Worm (Caenorhabditis elegans) whole organism, L4 larva: ENCODE data around the gene symk-1.

Experiments
- D1046.2 ChIP-seq: fragments of 200-800 bp; sonication (Bioruptor generic); IDR thresholded peaks from 2 replicates; pipeline ENCODE4 v1.3.6; 2022; ENCODE audit warnings: missing genetic modification characterization, missing compliant biosample characterization
- F10B5.3 ChIP-seq: sonication (generic microtip); optimal IDR thresholded peaks from 2 replicates; lab custom pipeline; 2016; ENCODE audit warnings: mild to moderate bottlenecking, missing genetic modification characterization, missing compliant biosample characterization
- F37D6.2 ChIP-seq: sonication (generic microtip); optimal IDR thresholded peaks from 2 replicates; lab custom pipeline; 2016; ENCODE audit warnings: mild to moderate bottlenecking, missing genetic modification characterization, missing compliant biosample characterization
- Y105C5A.15 ChIP-seq: fragments of 200-800 bp; sonication (Bioruptor generic); IDR thresholded peaks from 2 replicates; pipeline ENCODE4 v1.3.6; 2022; ENCODE audit warnings: missing genetic modification characterization, missing compliant biosample characterization
- aha-1 ChIP-seq: fragments of 150-350 bp; peaks from one replicate; lab custom pipeline; 2014; ENCODE audit warnings: missing biosample characterization, missing genetic modification characterization
- attf-4 ChIP-seq: sonication (generic microtip); optimal IDR thresholded peaks from 3 replicates; lab custom pipeline; 2017; ENCODE audit warnings: missing biosample characterization, missing genetic modification characterization
- ceh-20 ChIP-seq: fragments of 200-800 bp; sonication (Bioruptor generic); IDR thresholded peaks from 2 replicates; pipeline ENCODE4 v1.3.6; 2022; ENCODE audit warnings: missing genetic modification reagents, missing genetic modification characterization, missing compliant biosample characterization
- ceh-62 ChIP-seq: sonication (generic microtip); optimal IDR thresholded peaks from 2 replicates; lab custom pipeline; 2017; ENCODE audit warnings: missing biosample characterization, missing genetic modification characterization
- cey-2 ChIP-seq: sonication (generic microtip); optimal IDR thresholded peaks from 3 replicates; lab custom pipeline; 2017; ENCODE audit warnings: missing genetic modification characterization, mild to moderate bottlenecking, missing compliant biosample characterization, antibody characterized with exemption, borderline replicate concordance; ENCODE audit not compliant: insufficient read depth
- ctbp-1 ChIP-seq: fragments of 200-800 bp; sonication (Bioruptor generic); IDR thresholded peaks from 2 replicates; pipeline ENCODE4 v1.3.6; 2022; ENCODE audit warnings: missing genetic modification reagents, missing genetic modification characterization, missing compliant biosample characterization
- daf-16 ChIP-seq, 3 experiments: sonication (generic microtip); optimal IDR thresholded peaks; 2 replicates each; lab custom pipeline; 2016 to 2017; ENCODE audit warnings: missing genetic modification characterization in 3 of 3, missing genetic modification reagents in 3 of 3, mild to moderate bottlenecking in 2 of 3, missing compliant biosample characterization in 2 of 3, missing biosample characterization in 1 of 3, moderate library complexity in 1 of 3
- dmd-6 ChIP-seq: fragments of 200-800 bp; sonication (Bioruptor generic); IDR thresholded peaks from 2 replicates; pipeline ENCODE4 v1.3.6; 2022; ENCODE audit warnings: missing genetic modification reagents, missing genetic modification characterization, missing compliant biosample characterization
- dpl-1 ChIP-seq: fragments of 150-350 bp; optimal IDR thresholded peaks from 2 replicates; lab custom pipeline; 2014; ENCODE audit warnings: missing biosample characterization, missing genetic modification reagents, missing genetic modification characterization
- dve-1 ChIP-seq: sonication (generic microtip); optimal IDR thresholded peaks from 2 replicates; lab custom pipeline; 2017; ENCODE audit warnings: antibody characterized with exemption, mild to moderate bottlenecking, missing genetic modification characterization, missing compliant biosample characterization; ENCODE audit not compliant: insufficient read depth
- egl-43 ChIP-seq: fragments of 200-800 bp; sonication (Bioruptor generic); IDR thresholded peaks from 2 replicates; pipeline ENCODE4 v1.3.6; 2022; ENCODE audit warnings: missing genetic modification reagents, missing genetic modification characterization, missing compliant biosample characterization
- fkh-10 ChIP-seq: fragments of 150-350 bp; optimal IDR thresholded peaks from 2 replicates; lab custom pipeline; 2014; ENCODE audit warnings: missing biosample characterization, missing genetic modification reagents, missing genetic modification characterization
- gei-8 ChIP-seq: fragments of 200-800 bp; sonication (Bioruptor generic); optimal IDR thresholded peaks from 2 replicates; lab custom pipeline; 2018; ENCODE audit warnings: mild to moderate bottlenecking, missing genetic modification characterization, missing compliant biosample characterization
- hlh-11 ChIP-seq: fragments of 200-800 bp; sonication (Bioruptor generic); optimal IDR thresholded peaks from 2 replicates; lab custom pipeline; 2018; ENCODE audit warnings: mild to moderate bottlenecking, missing genetic modification characterization, missing compliant biosample characterization
- jun-1 ChIP-seq: fragments of 150-350 bp; optimal IDR thresholded peaks from 2 replicates; lab custom pipeline; 2014; ENCODE audit warnings: missing biosample characterization, missing genetic modification reagents, missing genetic modification characterization
- lim-7 ChIP-seq: fragments of 200-800 bp; sonication (Bioruptor generic); IDR thresholded peaks from 2 replicates; pipeline ENCODE4 v1.3.6; 2022; ENCODE audit warnings: missing genetic modification characterization, missing compliant biosample characterization
- lin-13 ChIP-seq: fragments of 150-350 bp; optimal IDR thresholded peaks from 2 replicates; lab custom pipeline; 2014; ENCODE audit warnings: missing biosample characterization, missing genetic modification reagents, missing genetic modification characterization
- lin-29 ChIP-seq: fragments of 200-800 bp; sonication (Bioruptor generic); IDR thresholded peaks from 2 replicates; pipeline ENCODE4 v1.3.6; 2022; ENCODE audit warnings: missing genetic modification reagents, missing genetic modification characterization, missing compliant biosample characterization
- lin-38 ChIP-seq: fragments of 200-800 bp; sonication (Bioruptor generic); IDR thresholded peaks from 2 replicates; pipeline ENCODE4 v1.3.6; 2022; ENCODE audit warnings: missing genetic modification reagents, missing genetic modification characterization, missing compliant biosample characterization
- lin-39 ChIP-seq: fragments of 150-350 bp; optimal IDR thresholded peaks from 2 replicates; lab custom pipeline; 2014; ENCODE audit warnings: missing biosample characterization, missing genetic modification reagents, missing genetic modification characterization
- lsy-2 ChIP-seq, 2 experiments: fragments of 150-350 bp in 1 of 2; sonication (generic microtip) in 1 of 2; optimal IDR thresholded peaks; 2 replicates each; lab custom pipeline; 2014 to 2017; ENCODE audit warnings: missing biosample characterization in 2 of 2, missing genetic modification characterization in 2 of 2
- mdl-1 ChIP-seq, 2 experiments: fragments of 150-350 bp in 1 of 2; sonication (generic microtip) in 1 of 2; optimal IDR thresholded peaks; 2 replicates each; lab custom pipeline; 2014 to 2017; ENCODE audit warnings: missing biosample characterization in 2 of 2, missing genetic modification characterization in 2 of 2
- mes-2 ChIP-seq: sonication (generic microtip); optimal IDR thresholded peaks from 2 replicates; lab custom pipeline; 2016; ENCODE audit warnings: missing genotype, mild to moderate bottlenecking, missing genetic modification characterization, missing compliant biosample characterization; ENCODE audit not compliant: poor library complexity, severe bottlenecking
- mxl-2 ChIP-seq: fragments of 200-800 bp; sonication (Bioruptor generic); conservative IDR thresholded peaks from 2 replicates; pipeline ENCODE4 v1.3.6; 2022; ENCODE audit warnings: missing genetic modification reagents, missing genetic modification characterization, missing compliant biosample characterization
- mxl-3 ChIP-seq: fragments of 200-800 bp; sonication (Bioruptor generic); optimal IDR thresholded peaks from 2 replicates; lab custom pipeline; 2018; ENCODE audit warnings: mild to moderate bottlenecking, missing genetic modification characterization, missing compliant biosample characterization
- nhr-102 ChIP-seq: sonication (generic microtip); optimal IDR thresholded peaks from 2 replicates; lab custom pipeline; 2016; ENCODE audit warnings: mild to moderate bottlenecking, missing genetic modification characterization, moderate library complexity, missing compliant biosample characterization
- nhr-25 ChIP-seq: sonication (generic microtip); optimal IDR thresholded peaks from 2 replicates; lab custom pipeline; 2017; ENCODE audit warnings: missing genetic modification characterization, mild to moderate bottlenecking, missing compliant biosample characterization, antibody characterized with exemption, moderate library complexity, borderline replicate concordance; ENCODE audit not compliant: insufficient read depth
- nhr-41 ChIP-seq: fragments of 200-800 bp; sonication (Bioruptor generic); IDR thresholded peaks from 2 replicates; pipeline ENCODE4 v1.3.6; 2022; ENCODE audit warnings: missing genetic modification reagents, missing genetic modification characterization, missing compliant biosample characterization
- nhr-42 ChIP-seq: fragments of 200-800 bp; sonication (Bioruptor generic); IDR thresholded peaks from 2 replicates; pipeline ENCODE4 v1.3.6; 2022; ENCODE audit warnings: missing genetic modification characterization, missing compliant biosample characterization
- nhr-48 ChIP-seq: sonication (generic microtip); optimal IDR thresholded peaks from 2 replicates; lab custom pipeline; 2016; ENCODE audit warnings: mild to moderate bottlenecking, missing genetic modification characterization, missing compliant biosample characterization
- nhr-6 ChIP-seq: fragments of 150-350 bp; optimal IDR thresholded peaks from 2 replicates; lab custom pipeline; 2014; ENCODE audit warnings: missing biosample characterization, missing genetic modification characterization
- pha-4 ChIP-seq, 2 experiments: fragments of 150-350 bp in 1 of 2; fragments of 200-800 bp in 1 of 2; sonication (Bioruptor generic) in 1 of 2; IDR thresholded peaks in 1 of 2; optimal IDR thresholded peaks in 1 of 2; 2 replicates each; pipeline versions ENCODE4 v1.3.6 to Lab custom; 2014 to 2022; ENCODE audit warnings: missing genetic modification characterization in 2 of 2, missing genetic modification reagents in 2 of 2, missing biosample characterization in 1 of 2, missing compliant biosample characterization in 1 of 2
- php-3 ChIP-seq: fragments of 200-800 bp; sonication (Bioruptor generic); IDR thresholded peaks from 2 replicates; pipeline ENCODE4 v1.3.6; 2022; ENCODE audit warnings: missing genetic modification reagents, missing genetic modification characterization, missing compliant biosample characterization
- rbr-2 ChIP-seq: sonication (generic microtip); optimal IDR thresholded peaks from 2 replicates; lab custom pipeline; 2016; ENCODE audit warnings: missing genotype, missing genetic modification characterization, missing compliant biosample characterization
- saeg-2 ChIP-seq: fragments of 200-800 bp; sonication (Bioruptor generic); IDR thresholded peaks from 2 replicates; pipeline ENCODE4 v1.3.6; 2022; ENCODE audit warnings: missing genetic modification reagents, missing genetic modification characterization, missing compliant biosample characterization
- spr-1 ChIP-seq: sonication (generic microtip); optimal IDR thresholded peaks from 2 replicates; lab custom pipeline; 2016; ENCODE audit warnings: mild to moderate bottlenecking, missing genetic modification characterization, missing compliant biosample characterization
- tra-1 ChIP-seq: fragments of 200-800 bp; sonication (Bioruptor generic); IDR thresholded peaks from 2 replicates; pipeline ENCODE4 v1.3.6; 2022; ENCODE audit warnings: missing genetic modification reagents, missing genetic modification characterization, missing compliant biosample characterization
- unc-39 ChIP-seq: sonication (generic microtip); optimal IDR thresholded peaks from 2 replicates; lab custom pipeline; 2017; ENCODE audit warnings: missing biosample characterization, missing genetic modification characterization
- unc-62 ChIP-seq, 3 experiments: fragments of 150-350 bp in 1 of 3; sonication (generic microtip); optimal IDR thresholded peaks in 2 of 3; peaks in 1 of 3; 1 replicate in 1 of 3; 2 replicates in 2 of 3; lab custom pipeline; 2014 to 2017; ENCODE audit warnings: missing biosample characterization in 3 of 3, missing genetic modification characterization in 3 of 3, missing genetic modification reagents in 3 of 3, missing genotype in 1 of 3
- vab-7 ChIP-seq: fragments of 200-800 bp; sonication (Bioruptor generic); IDR thresholded peaks from 2 replicates; pipeline ENCODE4 v1.3.6; 2022; ENCODE audit warnings: missing genetic modification reagents, missing genetic modification characterization, missing compliant biosample characterization
- zip-11 ChIP-seq: fragments of 200-800 bp; sonication (Bioruptor generic); IDR thresholded peaks from 2 replicates; pipeline ENCODE4 v1.3.6; 2022; ENCODE audit warnings: missing genetic modification characterization, missing compliant biosample characterization
- zip-2 ChIP-seq: fragments of 150-350 bp; optimal IDR thresholded peaks from 2 replicates; lab custom pipeline; 2014; ENCODE audit warnings: missing biosample characterization, missing genetic modification characterization
- ztf-11 ChIP-seq: fragments of 150-350 bp; optimal IDR thresholded peaks from 2 replicates; lab custom pipeline; 2014; ENCODE audit warnings: missing biosample characterization, missing genetic modification characterization

symk-1 gene

DNA sequence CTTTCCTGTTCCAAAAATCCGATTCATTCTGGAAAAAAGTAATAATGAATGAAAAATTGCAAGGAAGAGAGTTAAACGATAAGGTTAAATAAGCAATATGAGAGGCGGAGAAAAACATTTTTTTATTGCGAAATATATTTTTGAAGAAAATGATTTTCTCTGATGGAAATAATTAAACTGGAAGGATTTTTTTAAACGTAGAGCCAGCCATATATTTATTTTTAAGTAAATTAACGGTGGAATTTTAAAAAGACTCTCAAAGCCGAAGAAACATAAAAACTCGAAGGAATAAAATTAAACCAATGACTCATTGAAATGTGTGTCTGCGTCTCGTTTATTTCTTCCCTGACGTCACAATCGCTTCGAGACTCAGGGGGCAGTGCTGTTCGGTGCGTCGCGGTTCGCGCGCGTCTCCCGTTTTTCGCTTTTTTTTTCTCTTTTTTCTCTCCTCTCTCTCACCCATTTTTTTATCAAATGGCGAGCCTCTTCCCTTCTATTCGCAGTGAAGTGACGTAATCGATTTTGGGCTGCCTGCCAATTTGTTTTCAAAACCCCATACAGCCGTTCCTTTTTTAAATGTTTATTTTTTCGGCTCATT is 36.1 kb downstream of the symk-1 start, which contains the start of gene vps-60:
Gene vps-60, minus strand, starts transcription at position 30 of the 598 bp plus-strand sequence.
- peak; percentile 91 for TF ChIP-seq mes-2 (tag; lab: Kevin White, UChicago)
- TF ChIP-seq lsy-2 (tag; optimal IDR thresholded peaks at IDR 0.05; lab: Kevin White, UChicago): peak; percentile 43 to 92
- TF ChIP-seq pha-4 (GFP tag; IDR thresholded peaks at IDR 0.05; lab: Robert Waterston, UW): peak; percentile 92
- TF ChIP-seq pha-4 (tag; optimal IDR thresholded peaks at IDR 0.05; lab: Kevin White, UChicago): no peak
- TF ChIP-seq nhr-102 (tag; lab: Kevin White, UChicago): peak; percentile 66
- peak; percentile 74; the same call in 1 of the 2 replicates for TF ChIP-seq egl-43 (GFP tag; lab: Robert Waterston, UW)
- TF ChIP-seq lin-13 (GFP tag; lab: Kevin White, UChicago): peak; percentile 81
- peak in 1 of 2 experiments; percentile 96 for TF ChIP-seq unc-62 (GFP tag; optimal IDR thresholded peaks at IDR 0.05 in 1 of 2; lab: Kevin White, UChicago)
- TF ChIP-seq unc-62 (tag; optimal IDR thresholded peaks at IDR 0.05; lab: Kevin White, UChicago): no peak
- TF ChIP-seq zip-11 (GFP tag; lab: Robert Waterston, UW): no peak
- TF ChIP-seq vab-7: peak; percentile 56
- TF ChIP-seq lin-39 (tag; lab: Kevin White, UChicago): no peak
- TF ChIP-seq attf-4: no peak
- TF ChIP-seq saeg-2 (GFP tag; lab: Robert Waterston, UW): 0 out of 2 replicates have a peak, but pooled peaks have one; percentile 42
- peak; percentile 76; the same call in 1 of the 2 replicates for TF ChIP-seq lin-29 (GFP tag; lab: Robert Waterston, UW)
- no peak for TF ChIP-seq Y105C5A.15
- TF ChIP-seq F37D6.2 (tag; lab: Kevin White, UChicago): peak; percentile 69
- no peak for TF ChIP-seq gei-8 (GFP tag; lab: Kevin White, UChicago)
- TF ChIP-seq zip-2 (tag; lab: Kevin White, UChicago): peak; percentile 60
- peak; percentile 58 for TF ChIP-seq mxl-3 (GFP tag; lab: Kevin White, UChicago)
- peak; percentile 89 for TF ChIP-seq ceh-20 (GFP tag; lab: Robert Waterston, UW)
- TF ChIP-seq nhr-41 (GFP tag; lab: Robert Waterston, UW): 0 out of 2 replicates have a peak, but pooled peaks have one; percentile 29
- 0 out of 2 replicates have a peak, but pooled peaks have one; percentile 26 for TF ChIP-seq lim-7 (GFP tag; lab: Robert Waterston, UW)
- TF ChIP-seq tra-1 (GFP tag; lab: Robert Waterston, UW): peak; percentile 95
- no peak for TF ChIP-seq F10B5.3 (tag; lab: Kevin White, UChicago)
- peak; percentile 77 for TF ChIP-seq lin-38
- TF ChIP-seq D1046.2: no peak
- TF ChIP-seq aha-1 (tag; lab: Kevin White, UChicago): peak; percentile 99
- TF ChIP-seq rbr-2 (tag; lab: Kevin White, UChicago): peak; percentile 93
- no peak for TF ChIP-seq ztf-11 (tag; lab: Kevin White, UChicago)
- peak; percentile 98 for TF ChIP-seq dve-1
- peak; percentile 97 for TF ChIP-seq hlh-11 (tag; lab: Kevin White, UChicago)
- TF ChIP-seq mdl-1 (tag; optimal IDR thresholded peaks at IDR 0.05; lab: Kevin White, UChicago): peak; percentile 17 to 84
- peak; percentile 21 for TF ChIP-seq cey-2 (tag; lab: Kevin White, UChicago)
- TF ChIP-seq ceh-62 (tag; lab: Kevin White, UChicago): no peak
- peak; percentile 26 to 53 for TF ChIP-seq daf-16 (GFP tag; optimal IDR thresholded peaks at IDR 0.05; lab: Kevin White, UChicago)
- TF ChIP-seq daf-16 (tag; optimal IDR thresholded peaks at IDR 0.05; lab: Kevin White, UChicago): peak; percentile 91
- peak; percentile 98 for TF ChIP-seq dmd-6 (GFP tag; lab: Robert Waterston, UW)
- TF ChIP-seq nhr-42 (GFP tag; lab: Robert Waterston, UW): peak; percentile 77; the same call in 1 of the 2 replicates
- peak; percentile 90 for TF ChIP-seq jun-1 (tag; lab: Kevin White, UChicago)
- peak; percentile 97 for TF ChIP-seq nhr-6 (tag; lab: Kevin White, UChicago)
- 0 out of 2 replicates have a peak, but pooled peaks have one; percentile 58 for TF ChIP-seq php-3 (GFP tag; lab: Robert Waterston, UW)
- TF ChIP-seq nhr-48: peak; percentile 90
- 0 out of 2 replicates have a peak, but pooled peaks have one; percentile 15 for TF ChIP-seq mxl-2 (GFP tag; lab: Robert Waterston, UW)
- TF ChIP-seq ctbp-1 (GFP tag; lab: Robert Waterston, UW): peak; percentile 86
- peak; percentile 94 for TF ChIP-seq nhr-25 (tag; lab: Kevin White, UChicago)
- TF ChIP-seq spr-1 (tag; lab: Kevin White, UChicago): peak; percentile 69
- TF ChIP-seq dpl-1 (GFP tag; lab: Kevin White, UChicago): peak; percentile 82
- peak; percentile 74 for TF ChIP-seq fkh-10 (GFP tag; lab: Kevin White, UChicago)
- TF ChIP-seq unc-39: no peak
